Worm (Caenorhabditis elegans): ENCODE data around the gene C18D1.2.

Gene C18D1.2

ce11 chrII:10039799-10040198 is 17.0 kb upstream of the C18D1.2 start, which contains the start of gene let-268:
TSS of gene let-268 (minus strand) at chrII:10039980.
- TF ChIP-seq grh-1 (GFP tag; IDR thresholded peaks at IDR 0.05) (no peak), rnt-1 (tag; optimal IDR thresholded peaks at IDR 0.05) (peak; percentile 42), lin-14 (GFP tag; optimal IDR thresholded peaks at IDR 0.05) (peak; percentile 38), skn-1 (tag; optimal IDR thresholded peaks at IDR 0.05) (no peak)

- TF ChIP-seq fkh-10 (GFP tag; optimal IDR thresholded peaks at IDR 0.05) (no peak), sup-37 (GFP tag; optimal IDR thresholded peaks at IDR 0.05) (no peak), unc-98 (GFP tag; IDR thresholded peaks at IDR 0.05) (no peak), aha-1 (tag; optimal IDR thresholded peaks at IDR 0.05) (no peak), lin-14 (GFP tag; optimal IDR thresholded peaks at IDR 0.05) (no peak), blmp-1 (tag; optimal IDR thresholded peaks at IDR 0.05) (no peak)
Measured at ce11 chrII:10040834-10041233, 16.0 kb upstream of the C18D1.2 start, which contains the start of gene ogr-2. TSS of gene ogr-2 (plus strand) at chrII:10041134.

- no peak for TF ChIP-seq tlp-1 (tag; optimal IDR thresholded peaks at IDR 0.05)
- TF ChIP-seq fos-1 (tag; optimal IDR thresholded peaks at IDR 0.05), result no peak
- peak; percentile 37 for TF ChIP-seq skn-1 (tag; optimal IDR thresholded peaks at IDR 0.05)
- peak; percentile 69 for TF ChIP-seq nhr-85 (tag)
- TF ChIP-seq snu-23 (GFP tag; optimal IDR thresholded peaks at IDR 0.05), result peak; percentile 54
- peak; percentile 59 for TF ChIP-seq C16A3.4 (tag; optimal IDR thresholded peaks at IDR 0.05)
- no peak for TF ChIP-seq nhr-12 (tag; optimal IDR thresholded peaks at IDR 0.05)
- TF ChIP-seq zag-1 (tag; optimal IDR thresholded peaks at IDR 0.05), result no peak
- TF ChIP-seq lin-14 (GFP tag; optimal IDR thresholded peaks at IDR 0.05), result peak; percentile 64
- TF ChIP-seq alr-1 (tag; optimal IDR thresholded peaks at IDR 0.05; ENCODE audit: borderline replicate concordance), result no peak
- peak; percentile 36 for TF ChIP-seq swsn-7 (tag; optimal IDR thresholded peaks at IDR 0.05)
- TF ChIP-seq F16B12.6 (tag; optimal IDR thresholded peaks at IDR 0.05), result peak; percentile 81
- peak; percentile 21 to 60 for TF ChIP-seq lsy-2 (tag; optimal IDR thresholded peaks at IDR 0.05)
- peak; percentile 5 for TF ChIP-seq ama-1 (optimal IDR thresholded peaks at IDR 0.05)
- peak; percentile 56 for TF ChIP-seq blmp-1 (tag; optimal IDR thresholded peaks at IDR 0.05)
- no peak for TF ChIP-seq ceh-63 (GFP tag; optimal IDR thresholded peaks at IDR 0.05)
- peak in 1 of 6 experiments; percentile 37 for TF ChIP-seq elt-3 (tag; optimal IDR thresholded peaks at IDR 0.05)
- no peak for TF ChIP-seq efl-3 (GFP tag; optimal IDR thresholded peaks at IDR 0.05)
- TF ChIP-seq xbp-1 (tag; optimal IDR thresholded peaks at IDR 0.05), result peak; percentile 32
- no peak for TF ChIP-seq sptf-1 (tag; optimal IDR thresholded peaks at IDR 0.05)
- TF ChIP-seq nhr-71 (tag; optimal IDR thresholded peaks at IDR 0.05), result peak; percentile 27
- TF ChIP-seq vab-15 (tag; optimal IDR thresholded peaks at IDR 0.05), result no peak
- TF ChIP-seq ztf-4 (tag; optimal IDR thresholded peaks at IDR 0.05), result peak; percentile 30
- peak; percentile 15 to 62 (median 53) for TF ChIP-seq dpl-1 (GFP tag; optimal IDR thresholded peaks at IDR 0.05)
- peak; percentile 24 to 51 for TF ChIP-seq lin-35 (GFP tag; optimal IDR thresholded peaks at IDR 0.05)
- TF ChIP-seq C34B4.2 (tag; optimal IDR thresholded peaks at IDR 0.05), result no peak
- peak; percentile 47 for TF ChIP-seq unc-130 (tag; optimal IDR thresholded peaks at IDR 0.05)
- peak; percentile 57 for TF ChIP-seq mep-1 (tag; optimal IDR thresholded peaks at IDR 0.05)
- no peak for TF ChIP-seq hlh-17 (GFP tag; optimal IDR thresholded peaks at IDR 0.05; ENCODE audit: borderline replicate concordance)
- no peak for TF ChIP-seq ztf-11 (tag; optimal IDR thresholded peaks at IDR 0.05)
- TF ChIP-seq rnt-1 (tag; optimal IDR thresholded peaks at IDR 0.05), result peak; percentile 37
- TF ChIP-seq nhr-90 (tag; optimal IDR thresholded peaks at IDR 0.05; ENCODE audit: poor library complexity), result no peak
- peak; percentile 51 for TF ChIP-seq nhr-20 (tag; optimal IDR thresholded peaks at IDR 0.05)
- peak; percentile 39 for TF ChIP-seq tbx-2 (tag; optimal IDR thresholded peaks at IDR 0.05)
- TF ChIP-seq ceh-82 (tag; optimal IDR thresholded peaks at IDR 0.05), result peak in 1 of 3 experiments; percentile 25
- TF ChIP-seq lin-15B (tag; optimal IDR thresholded peaks at IDR 0.05), result no peak
- peak; percentile 54 to 56 for TF ChIP-seq efl-1 (optimal IDR thresholded peaks at IDR 0.05)
- peak; percentile 54 to 90 for TF ChIP-seq efl-1 (GFP tag; optimal IDR thresholded peaks at IDR 0.05 in 1 of 2)
- no peak for TF ChIP-seq nhr-19 (GFP tag; conservative IDR thresholded peaks at IDR 0.05)
- no peak for TF ChIP-seq sup-37 (GFP tag; optimal IDR thresholded peaks at IDR 0.05)
- TF ChIP-seq nhr-47 (tag; optimal IDR thresholded peaks at IDR 0.05), result peak; percentile 11
- no peak for TF ChIP-seq lin-13 (GFP tag; optimal IDR thresholded peaks at IDR 0.05)
- TF ChIP-seq unc-62 (GFP tag; optimal IDR thresholded peaks at IDR 0.05), result no peak
Measured at ce11 chrII:10044961-10045360, 11.8 kb upstream of the C18D1.2 start, which contains the start of the genes F52H3.11 and bath-38. TSS of gene F52H3.11 (minus strand) at chrII:10045163. TSS of gene bath-38 (minus strand) at chrII:10045270.
